Worm (Caenorhabditis elegans): ENCODE results near the gene tsp-5.
"Not testable (repeated sequence)": the region's sequence is repeated elsewhere in the genome, so short reads cannot be mapped to it uniquely, and the experiment has no call there.

DNA sequence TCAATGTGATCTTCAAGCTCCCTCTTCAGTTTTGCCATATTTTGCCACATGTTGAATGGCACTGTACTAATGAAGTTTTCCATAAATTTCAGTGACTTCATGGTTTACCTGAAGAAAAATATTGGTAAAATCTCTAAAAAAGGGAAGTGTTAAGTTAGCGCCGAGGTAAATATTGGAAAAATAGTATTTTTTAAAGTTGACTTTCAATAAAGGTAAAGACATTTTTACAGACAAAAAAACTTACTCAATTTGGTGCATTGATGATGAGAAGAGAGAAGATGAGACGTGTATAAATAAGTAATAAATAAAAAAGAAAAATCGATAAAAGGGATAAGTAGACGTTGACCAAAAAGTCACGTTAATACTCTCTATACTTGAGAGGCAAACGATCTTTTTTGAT, 6.3 kb upstream of the tsp-5 start, which contains the start of gene Y45F10B.9:
- not testable (repeated sequence) for TF ChIP-seq nhr-25, nhr-77, nhr-11, fkh-2, nhr-237, ztf-11, fos-1, lin-15B, elt-3 (tag; optimal IDR thresholded peaks at IDR 0.05)
